Worm (Caenorhabditis elegans) whole organism, L3 larva: ENCODE data around the gene daf-15.
A peak's percentile ranks its signal among the peaks of the same experiment; 100 is the strongest.

Source experiments
- R02D3.7 ChIP-seq: fragments of 150-350 bp; optimal IDR thresholded peaks from 2 replicates; lab custom pipeline; 2014; ENCODE audit warnings: missing biosample characterization, missing genetic modification characterization
- ZK546.5 ChIP-seq: sonication (generic microtip); optimal IDR thresholded peaks from 2 replicates; lab custom pipeline; 2017; ENCODE audit warnings: missing biosample characterization, missing genetic modification characterization
- aly-2 ChIP-seq: fragments of 150-350 bp; optimal IDR thresholded peaks from 2 replicates; lab custom pipeline; 2014; ENCODE audit warnings: missing biosample characterization, missing genetic modification characterization
- ama-1 ChIP-seq: fragments of 150-350 bp; optimal IDR thresholded peaks from 2 replicates; lab custom pipeline; 2018
- ceh-16 ChIP-seq: sonication (generic microtip); optimal IDR thresholded peaks from 2 replicates; lab custom pipeline; 2017; ENCODE audit warnings: missing biosample characterization, missing genetic modification characterization
- ceh-28 ChIP-seq: fragments of 150-350 bp; optimal IDR thresholded peaks from 2 replicates; lab custom pipeline; 2014; ENCODE audit warnings: missing biosample characterization, missing genetic modification reagents, missing genetic modification characterization
- ceh-82 ChIP-seq: fragments of 150-350 bp; optimal IDR thresholded peaks from 2 replicates; lab custom pipeline; 2014; ENCODE audit warnings: missing biosample characterization, missing genetic modification characterization
- daf-12 ChIP-seq: fragments of 150-350 bp; optimal IDR thresholded peaks from 2 replicates; lab custom pipeline; 2014; ENCODE audit warnings: missing biosample characterization, missing genetic modification reagents, missing genetic modification characterization
- egl-27 ChIP-seq: sonication (generic microtip); optimal IDR thresholded peaks from 4 replicates; lab custom pipeline; 2017; ENCODE audit warnings: missing biosample characterization, missing genetic modification reagents, missing genetic modification characterization
- egl-5 ChIP-seq: fragments of 150-350 bp; optimal IDR thresholded peaks from 2 replicates; lab custom pipeline; 2017; ENCODE audit warnings: missing biosample characterization, missing genetic modification reagents, missing genetic modification characterization, inconsistent platforms
- elt-2 ChIP-seq: sonication (generic microtip); optimal IDR thresholded peaks from 2 replicates; lab custom pipeline; 2016; ENCODE audit warnings: missing genetic modification reagents, mild to moderate bottlenecking, missing genetic modification characterization, missing compliant biosample characterization
- elt-3 ChIP-seq, 3 experiments: fragments of 150-350 bp in 1 of 3; sonication (generic microtip) in 2 of 3; optimal IDR thresholded peaks; 2 replicates in 2 of 3; 4 replicates in 1 of 3; lab custom pipeline; 2014 to 2017; ENCODE audit warnings: missing biosample characterization in 3 of 3, missing genetic modification characterization in 3 of 3
- eor-1 ChIP-seq, 2 experiments: fragments of 150-350 bp; optimal IDR thresholded peaks; 2 replicates each; lab custom pipeline; 2014 to 2018; ENCODE audit warnings: missing biosample characterization in 2 of 2, missing genetic modification characterization in 2 of 2
- fkh-10 ChIP-seq: sonication (generic microtip); optimal IDR thresholded peaks from 2 replicates; lab custom pipeline; 2017; ENCODE audit warnings: missing biosample characterization, missing genetic modification reagents, missing genetic modification characterization
- fkh-2 ChIP-seq: fragments of 150-350 bp; optimal IDR thresholded peaks from 2 replicates; lab custom pipeline; 2014; ENCODE audit warnings: missing biosample characterization, missing genetic modification reagents, missing genetic modification characterization
- fos-1 ChIP-seq: fragments of 150-350 bp; optimal IDR thresholded peaks from 2 replicates; lab custom pipeline; 2014; ENCODE audit warnings: missing biosample characterization, missing genetic modification characterization
- hmg-11 ChIP-seq: sonication (generic microtip); optimal IDR thresholded peaks from 2 replicates; lab custom pipeline; 2016; ENCODE audit warnings: missing genetic modification characterization, missing compliant biosample characterization
- jun-1 ChIP-seq: fragments of 150-350 bp; optimal IDR thresholded peaks from 2 replicates; lab custom pipeline; 2014; ENCODE audit warnings: missing biosample characterization, missing genetic modification reagents, missing genetic modification characterization
- lin-15B ChIP-seq: fragments of 150-350 bp; optimal IDR thresholded peaks from 2 replicates; lab custom pipeline; 2014; ENCODE audit warnings: missing biosample characterization, missing genetic modification characterization
- lin-39 ChIP-seq: fragments of 150-350 bp; optimal IDR thresholded peaks from 2 replicates; lab custom pipeline; 2018; ENCODE audit warnings: missing biosample characterization, missing genetic modification reagents, missing genetic modification characterization
- lsy-12 ChIP-seq: sonication (generic microtip); optimal IDR thresholded peaks from 2 replicates; lab custom pipeline; 2016; ENCODE audit warnings: mild to moderate bottlenecking, missing genetic modification characterization, missing compliant biosample characterization
- mdl-1 ChIP-seq: fragments of 150-350 bp; optimal IDR thresholded peaks from 2 replicates; lab custom pipeline; 2014; ENCODE audit warnings: missing biosample characterization, missing genetic modification characterization
- mml-1 ChIP-seq: fragments of 150-350 bp; sonication (generic microtip); optimal IDR thresholded peaks from 3 replicates; lab custom pipeline; 2014; ENCODE audit warnings: missing biosample characterization, missing genetic modification characterization
- nfya-1 ChIP-seq: sonication (generic microtip); optimal IDR thresholded peaks from 2 replicates; lab custom pipeline; 2017; ENCODE audit warnings: missing genetic modification characterization, mild to moderate bottlenecking, missing compliant biosample characterization, antibody characterized with exemption, moderate library complexity; ENCODE audit not compliant: insufficient read depth
- nhr-11 ChIP-seq: fragments of 150-350 bp; optimal IDR thresholded peaks from 2 replicates; lab custom pipeline; 2014; ENCODE audit warnings: missing biosample characterization, missing genetic modification characterization
- nhr-12 ChIP-seq: fragments of 150-350 bp; optimal IDR thresholded peaks from 2 replicates; lab custom pipeline; 2014; ENCODE audit warnings: missing biosample characterization, missing genetic modification characterization
- nhr-23 ChIP-seq: fragments of 150-350 bp; optimal IDR thresholded peaks from 2 replicates; lab custom pipeline; 2014; ENCODE audit warnings: missing biosample characterization, missing genetic modification reagents, missing genetic modification characterization
- nhr-237 ChIP-seq: fragments of 150-350 bp; optimal IDR thresholded peaks from 2 replicates; lab custom pipeline; 2014; ENCODE audit warnings: missing biosample characterization, missing genetic modification characterization
- nhr-25 ChIP-seq: sonication (generic microtip); optimal IDR thresholded peaks from 2 replicates; lab custom pipeline; 2017; ENCODE audit warnings: missing biosample characterization, missing genetic modification characterization
- nhr-28 ChIP-seq: fragments of 150-350 bp; optimal IDR thresholded peaks from 2 replicates; lab custom pipeline; 2014; ENCODE audit warnings: missing biosample characterization, missing genetic modification characterization
- nhr-43 ChIP-seq: sonication (generic microtip); optimal IDR thresholded peaks from 2 replicates; lab custom pipeline; 2016; ENCODE audit warnings: mild to moderate bottlenecking, missing genetic modification characterization, missing compliant biosample characterization; ENCODE audit not compliant: poor library complexity, severe bottlenecking
- nhr-67 ChIP-seq: fragments of 150-350 bp; optimal IDR thresholded peaks from 2 replicates; lab custom pipeline; 2014; ENCODE audit warnings: missing biosample characterization, missing genetic modification characterization
- nhr-76 ChIP-seq: fragments of 150-350 bp; sonication (generic microtip); optimal IDR thresholded peaks from 5 replicates; lab custom pipeline; 2014; ENCODE audit warnings: missing biosample characterization, missing genetic modification characterization
- nhr-77 ChIP-seq: fragments of 150-350 bp; optimal IDR thresholded peaks from 2 replicates; lab custom pipeline; 2014; ENCODE audit warnings: missing biosample characterization, missing genetic modification characterization
- pha-4 ChIP-seq: fragments of 150-350 bp; optimal IDR thresholded peaks from 2 replicates; lab custom pipeline; 2014; ENCODE audit warnings: missing biosample characterization, missing genetic modification reagents, missing genetic modification characterization
- pqm-1 ChIP-seq: fragments of 150-350 bp; optimal IDR thresholded peaks from 2 replicates; lab custom pipeline; 2017; ENCODE audit warnings: missing biosample characterization, missing genetic modification characterization, inconsistent platforms
- sea-2 ChIP-seq: fragments of 150-350 bp; sonication (generic microtip); optimal IDR thresholded peaks from 4 replicates; lab custom pipeline; 2014; ENCODE audit warnings: missing biosample characterization, missing genetic modification reagents, missing genetic modification characterization
- skn-1 ChIP-seq: fragments of 150-350 bp; optimal IDR thresholded peaks from 2 replicates; lab custom pipeline; 2014; ENCODE audit warnings: missing biosample characterization, missing genetic modification characterization
- snpc-4 ChIP-seq: fragments of 150-350 bp; optimal IDR thresholded peaks from 2 replicates; lab custom pipeline; 2014; ENCODE audit warnings: missing biosample characterization, missing genetic modification characterization
- tbx-2 ChIP-seq: sonication (generic microtip); optimal IDR thresholded peaks from 2 replicates; lab custom pipeline; 2016; ENCODE audit warnings: mild to moderate bottlenecking, missing genetic modification characterization, missing compliant biosample characterization
- unc-39 ChIP-seq: sonication (generic microtip); optimal IDR thresholded peaks from 4 replicates; lab custom pipeline; 2017; ENCODE audit warnings: missing biosample characterization, missing genetic modification characterization
- unc-62 ChIP-seq: fragments of 150-350 bp; sonication (generic microtip); optimal IDR thresholded peaks from 4 replicates; lab custom pipeline; 2014; ENCODE audit warnings: missing biosample characterization, missing genetic modification reagents, missing genetic modification characterization
- ztf-11 ChIP-seq: fragments of 150-350 bp; optimal IDR thresholded peaks from 2 replicates; lab custom pipeline; 2014; ENCODE audit warnings: missing biosample characterization, missing genetic modification characterization
- ztf-4 ChIP-seq: fragments of 150-350 bp; optimal IDR thresholded peaks from 2 replicates; lab custom pipeline; 2014; ENCODE audit warnings: missing biosample characterization, missing genetic modification characterization

The daf-15 gene

DNA sequence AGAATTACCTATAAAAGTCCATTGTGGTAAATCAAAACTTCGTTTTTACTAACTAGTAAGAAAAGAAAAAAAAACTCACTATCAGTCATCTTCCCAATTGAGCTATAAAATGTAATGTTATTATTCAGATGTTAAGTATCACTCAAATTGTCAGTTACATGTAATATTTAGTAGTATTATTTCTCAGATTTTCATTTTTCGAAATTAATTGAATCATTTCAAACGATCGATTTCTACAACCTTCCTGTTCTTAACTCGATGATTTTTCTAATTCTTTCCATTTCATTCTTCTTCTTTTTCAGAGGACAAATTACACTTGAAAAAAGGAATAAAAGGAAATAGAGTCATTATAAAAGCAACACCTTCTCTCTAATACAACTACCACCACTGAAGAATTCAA, 42.0 kb downstream of the daf-15 start, which contains the start of gene F59B8.1:
Gene F59B8.1, plus strand, starts transcription at position 301 of the 400 bp plus-strand sequence.
- TF ChIP-seq pha-4 (tag; lab: Kevin White, UChicago) (no peak), R02D3.7 (tag; lab: Kevin White, UChicago) (no peak), ceh-28 (tag; lab: Kevin White, UChicago) (no peak), jun-1 (tag; lab: Kevin White, UChicago) (no peak), mml-1 (tag; lab: Kevin White, UChicago) (no peak), unc-39 (tag; lab: Kevin White, UChicago) (no peak), ama-1 (no peak)

DNA sequence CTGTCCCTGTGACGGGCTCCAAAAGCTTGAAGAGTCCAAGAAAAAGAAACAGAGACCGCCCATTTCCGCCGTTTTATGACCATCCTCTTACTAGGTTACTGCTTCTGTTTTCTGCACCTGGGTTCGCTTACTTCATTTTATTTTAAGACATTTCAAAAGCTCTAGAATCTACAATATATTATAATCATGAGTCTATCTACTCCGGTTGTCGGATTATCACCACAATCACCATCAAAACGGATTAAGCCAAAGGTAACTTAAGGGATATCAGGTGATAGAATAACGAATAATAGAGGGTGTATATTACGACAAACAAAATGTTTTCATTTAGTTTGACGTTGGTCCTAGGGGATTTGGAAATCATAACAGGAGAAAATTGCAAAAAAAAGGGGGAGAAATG, 46.3 kb downstream of the daf-15 start:
- TF ChIP-seq ceh-16: no peak
- no peak for TF ChIP-seq ceh-28 (tag; lab: Kevin White, UChicago)
- no peak for TF ChIP-seq jun-1 (tag; lab: Kevin White, UChicago)
- no peak for TF ChIP-seq snpc-4
- no peak for TF ChIP-seq nfya-1 (tag; lab: Kevin White, UChicago)
- no peak for TF ChIP-seq hmg-11 (tag; lab: Kevin White, UChicago)
- no peak for TF ChIP-seq ztf-11 (tag; lab: Kevin White, UChicago)
- TF ChIP-seq sea-2: no peak

DNA sequence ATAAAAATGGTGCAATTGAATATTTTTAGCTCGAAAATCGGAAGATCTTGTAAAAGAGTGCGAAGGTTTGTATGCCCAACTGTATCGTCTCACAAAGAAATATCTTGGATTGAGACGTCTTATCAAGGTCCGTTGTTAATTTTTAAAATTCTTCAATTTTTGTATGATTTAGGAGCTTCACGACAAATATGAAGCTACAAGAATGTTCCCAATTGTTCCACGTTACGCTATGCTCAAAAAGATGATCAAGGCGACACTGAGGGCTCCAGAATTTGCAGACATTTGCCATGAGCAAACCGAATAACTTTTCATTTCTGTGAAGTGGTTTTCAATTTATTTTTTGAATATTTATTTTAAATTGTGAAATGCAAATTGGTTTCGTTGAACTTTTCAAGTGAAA, 52.7 kb downstream of the daf-15 start:
- TF ChIP-seq elt-2 (tag; lab: Kevin White, UChicago): peak; percentile 50
- TF ChIP-seq unc-39 (tag; lab: Kevin White, UChicago): no peak
- TF ChIP-seq nhr-25 (tag; lab: Kevin White, UChicago): peak; percentile 60
- no peak for TF ChIP-seq sea-2
- peak; percentile 63 for TF ChIP-seq lsy-12
- peak; percentile 96 for TF ChIP-seq ama-1
- peak; percentile 56 for TF ChIP-seq nhr-43
- peak; percentile 32 for TF ChIP-seq nhr-23 (tag; lab: Kevin White, UChicago)
- TF ChIP-seq lin-39: no peak
- peak; percentile 4 for TF ChIP-seq pqm-1 (tag; lab: Kevin White, UChicago)
- TF ChIP-seq skn-1 (tag; lab: Kevin White, UChicago): no peak
- peak; percentile 40 for TF ChIP-seq tbx-2 (tag; lab: Kevin White, UChicago)
- TF ChIP-seq nfya-1 (tag; lab: Kevin White, UChicago): peak; percentile 12
- peak in 1 of 3 experiments; percentile 10 for TF ChIP-seq elt-3 (tag; optimal IDR thresholded peaks at IDR 0.05; lab: Kevin White, UChicago)
- no peak for TF ChIP-seq nhr-67

ce11 chrIV:9440880-9441336, 54.9 kb downstream of the daf-15 start, which contains the start of gene idh-1:
Gene idh-1, minus strand, starts transcription at chrIV:9441107.
- TF ChIP-seq nhr-28 (tag; lab: Kevin White, UChicago) (no peak), elt-3 (tag; optimal IDR thresholded peaks at IDR 0.05; lab: Kevin White, UChicago) (no peak), unc-39 (tag; lab: Kevin White, UChicago) (no peak), ztf-11 (tag; lab: Kevin White, UChicago) (no peak), ZK546.5 (tag; lab: Kevin White, UChicago) (no peak), ztf-4 (no peak), sea-2 (no peak), egl-27 (no peak), fkh-2 (no peak), ama-1 (peak; percentile 89), snpc-4 (peak; percentile 83), skn-1 (tag; lab: Kevin White, UChicago) (no peak), elt-2 (tag; lab: Kevin White, UChicago) (no peak), nhr-11 (tag; lab: Kevin White, UChicago) (no peak), nhr-237 (tag; lab: Kevin White, UChicago) (no peak), lin-39 (peak; percentile 59), unc-62 (GFP tag; lab: Kevin White, UChicago) (no peak), daf-12 (tag; lab: Kevin White, UChicago) (no peak), ceh-16 (no peak), mdl-1 (tag; lab: Kevin White, UChicago) (no peak), nhr-43 (no peak), nhr-25 (tag; lab: Kevin White, UChicago) (peak; percentile 88), nhr-76 (tag; lab: Kevin White, UChicago) (no peak), pqm-1 (tag; lab: Kevin White, UChicago) (peak; percentile 17), ceh-82 (no peak), aly-2 (tag; lab: Kevin White, UChicago) (no peak), egl-5 (tag; lab: Kevin White, UChicago) (no peak), nhr-77 (no peak), nhr-12 (tag; lab: Kevin White, UChicago) (no peak), lsy-12 (no peak), mml-1 (tag; lab: Kevin White, UChicago) (no peak), fos-1 (tag; lab: Kevin White, UChicago) (no peak), fkh-10 (GFP tag; lab: Kevin White, UChicago) (no peak), lin-15B (tag; lab: Kevin White, UChicago) (peak; percentile 62), nhr-23 (tag; lab: Kevin White, UChicago) (peak; percentile 45), nhr-67 (no peak), jun-1 (tag; lab: Kevin White, UChicago) (no peak), R02D3.7 (tag; lab: Kevin White, UChicago) (no peak), eor-1 (tag; optimal IDR thresholded peaks at IDR 0.05; lab: Kevin White, UChicago) (no peak), ceh-28 (tag; lab: Kevin White, UChicago) (no peak), pha-4 (tag; lab: Kevin White, UChicago) (peak; percentile 25), tbx-2 (tag; lab: Kevin White, UChicago) (no peak)
